Fruit fly (Drosophila melanogaster): ENCODE measurements around the gene CG16985.

Gene CG16985

DNA sequence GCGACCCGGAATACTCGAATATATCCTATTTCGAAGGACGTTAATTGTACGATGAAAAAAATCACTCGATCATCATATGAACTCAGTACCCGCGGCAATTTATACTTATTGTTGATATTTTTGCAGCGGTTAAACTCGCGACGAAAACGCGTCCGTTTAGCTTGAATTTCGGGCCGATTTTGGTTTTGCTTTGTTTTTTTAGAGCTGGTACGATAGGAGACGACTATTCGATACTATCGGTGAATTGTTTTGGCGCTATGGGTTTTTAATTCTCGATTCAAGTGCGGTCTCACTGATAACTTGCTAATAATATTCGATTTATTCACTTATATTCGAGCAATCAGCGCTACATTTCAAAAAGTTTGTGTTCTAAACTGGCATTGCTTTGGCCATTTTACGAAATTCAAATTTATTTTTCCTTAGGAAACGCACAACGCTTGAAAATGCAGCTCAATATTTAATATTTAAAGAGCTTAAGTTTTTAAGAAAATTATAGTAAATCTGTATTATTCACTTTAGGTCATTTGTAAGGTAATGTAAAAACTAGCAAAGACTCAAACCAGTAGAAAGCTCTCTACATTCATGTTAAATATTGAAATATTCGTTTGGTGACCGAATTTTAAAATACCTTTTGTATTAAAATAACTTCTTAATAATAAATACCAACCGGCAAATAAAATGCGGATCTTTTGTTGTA, 44.8 kb upstream of the CG16985 start, which contains the start of gene Spn:
TSS of gene Spn (minus strand) at position 175 of the 697 bp plus-strand sequence.
- no peak for TF ChIP-seq CG13204 (GFP tag; optimal IDR thresholded peaks at IDR 0.05)
- TF ChIP-seq Pif1B (GFP tag; optimal IDR thresholded peaks at IDR 0.05): peak; percentile 55
- TF ChIP-seq CG32121 (GFP tag; IDR thresholded peaks at IDR 0.05): peak; percentile 57
- no peak for TF ChIP-seq CG12605 (GFP tag; IDR thresholded peaks at IDR 0.05)
- peak; percentile 35 for TF ChIP-seq Snoo (tag; optimal IDR thresholded peaks at IDR 0.05)
- TF ChIP-seq CG14655 (GFP tag; optimal IDR thresholded peaks at IDR 0.05): no peak
- peak; percentile 17 for TF ChIP-seq EcR (GFP tag; optimal IDR thresholded peaks at IDR 0.05)
- peak; percentile 47; the same call in 1 of the 2 replicates for TF ChIP-seq rn (GFP tag; IDR thresholded peaks at IDR 0.05)
- TF ChIP-seq CG17806 (tag; optimal IDR thresholded peaks at IDR 0.05): peak; percentile 16
- peak; percentile 72; the same call in 2 of the 3 replicates for TF ChIP-seq CG4496 (GFP tag; IDR thresholded peaks at IDR 0.05)
- peak; percentile 15 for TF ChIP-seq CG15710 (tag; optimal IDR thresholded peaks at IDR 0.05)
- peak; percentile 21 for TF ChIP-seq gl (tag; optimal IDR thresholded peaks at IDR 0.05)

DNA sequence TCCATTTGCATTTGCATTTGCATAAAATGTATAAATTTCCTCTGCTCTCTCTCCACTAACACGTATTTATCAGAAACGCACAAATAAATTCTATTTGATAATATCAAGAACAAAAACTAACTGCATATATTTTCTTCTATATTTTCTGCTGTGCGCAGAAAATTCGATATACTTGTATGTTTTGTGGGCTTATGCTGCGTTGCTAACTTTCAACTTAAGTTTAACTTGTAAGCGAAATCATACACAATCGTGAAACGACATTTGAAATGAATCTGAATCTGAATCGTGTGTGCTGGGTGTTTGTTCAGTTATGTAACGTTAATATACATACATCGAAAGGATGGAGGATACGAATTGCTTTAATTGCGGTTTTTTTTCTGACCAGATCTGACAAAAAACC, 43.4 kb upstream of the CG16985 start:
- TF ChIP-seq CG8159 (tag; optimal IDR thresholded peaks at IDR 0.05) (no peak), D1 (tag; optimal IDR thresholded peaks at IDR 0.05) (no peak), CG10348 (GFP tag; IDR thresholded peaks at IDR 0.05) (no peak), CG9948 (tag; optimal IDR thresholded peaks at IDR 0.05) (no peak), EcR (GFP tag; optimal IDR thresholded peaks at IDR 0.05) (no peak), CG12605 (GFP tag; IDR thresholded peaks at IDR 0.05) (no peak), Pif1A (GFP tag; optimal IDR thresholded peaks at IDR 0.05) (no peak), Ets98B (GFP tag; IDR thresholded peaks at IDR 0.05) (no peak), CG4496 (GFP tag; IDR thresholded peaks at IDR 0.05) (no peak), CG32121 (GFP tag; IDR thresholded peaks at IDR 0.05) (no peak), gl (tag; optimal IDR thresholded peaks at IDR 0.05) (no peak), Pif1B (GFP tag; optimal IDR thresholded peaks at IDR 0.05) (no peak), rn (GFP tag; IDR thresholded peaks at IDR 0.05) (no peak), CG15710 (tag; optimal IDR thresholded peaks at IDR 0.05) (no peak), fd96Ca (GFP tag; IDR thresholded peaks at IDR 0.05) (no peak), Snoo (tag; optimal IDR thresholded peaks at IDR 0.05) (no peak)

DNA sequence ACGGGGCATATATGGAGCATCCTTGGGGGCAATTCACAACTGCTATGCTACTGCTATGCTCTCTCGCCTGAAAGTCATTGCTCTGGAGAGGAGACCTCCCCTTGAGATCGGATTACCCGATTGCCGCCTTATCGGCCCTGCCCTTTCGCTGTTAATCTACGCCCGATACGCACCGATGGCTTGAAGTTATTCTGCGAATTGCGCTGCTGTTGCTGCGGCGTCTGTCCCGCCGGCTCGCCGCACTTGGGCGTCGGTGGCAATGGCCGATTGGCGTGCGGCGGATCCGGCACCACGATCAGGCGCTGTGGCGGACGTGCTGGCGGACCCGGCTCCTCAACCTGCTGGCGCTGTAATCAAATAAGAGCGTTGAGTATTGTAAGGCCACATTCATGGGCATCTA, 33.1 kb upstream of the CG16985 start:
- TF ChIP-seq CG13204 (GFP tag; optimal IDR thresholded peaks at IDR 0.05) (peak; percentile 77), CG4496 (GFP tag; IDR thresholded peaks at IDR 0.05) (no peak), CG8301 (tag; optimal IDR thresholded peaks at IDR 0.05) (no peak), D1 (tag; optimal IDR thresholded peaks at IDR 0.05) (no peak), CG14655 (GFP tag; optimal IDR thresholded peaks at IDR 0.05) (no peak), EcR (GFP tag; optimal IDR thresholded peaks at IDR 0.05) (peak; percentile 95), CG15710 (tag; optimal IDR thresholded peaks at IDR 0.05) (no peak), gl (tag; optimal IDR thresholded peaks at IDR 0.05) (no peak), Snoo (tag; optimal IDR thresholded peaks at IDR 0.05) (no peak), Pif1A (GFP tag; optimal IDR thresholded peaks at IDR 0.05) (no peak), CG17806 (tag; optimal IDR thresholded peaks at IDR 0.05) (no peak), CG34367 (tag; optimal IDR thresholded peaks at IDR 0.05) (no peak), CG9948 (tag; optimal IDR thresholded peaks at IDR 0.05) (no peak), CG12605 (GFP tag; IDR thresholded peaks at IDR 0.05) (no peak)

DNA sequence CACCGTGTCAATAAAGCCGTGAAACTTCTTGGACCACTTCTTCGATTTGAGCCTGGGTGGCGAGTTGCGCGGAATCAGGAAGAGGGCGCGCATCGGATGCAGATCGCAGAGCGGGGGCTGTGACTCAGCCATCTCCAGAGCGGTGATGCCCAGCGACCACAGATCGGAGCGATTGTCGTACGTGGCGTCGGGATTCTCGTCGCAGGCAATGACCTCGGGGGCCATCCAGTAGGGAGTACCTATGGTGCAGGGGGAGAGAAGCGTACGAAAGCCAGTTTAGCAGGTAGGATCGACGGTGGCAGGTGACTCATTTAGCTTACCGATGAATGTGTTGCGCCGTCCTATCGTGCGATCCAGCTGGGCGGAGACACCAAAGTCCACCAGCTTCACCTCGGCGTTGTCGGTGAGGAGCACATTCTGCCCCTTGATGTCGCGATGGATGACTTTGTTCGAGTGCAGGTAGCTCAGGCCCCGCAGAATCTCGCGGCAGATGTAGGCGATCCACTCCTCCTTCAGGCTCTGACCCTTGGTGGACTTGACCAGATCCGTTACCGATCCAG, 32.0 kb upstream of the CG16985 start:
- peak; percentile 1 for TF ChIP-seq gl (tag; optimal IDR thresholded peaks at IDR 0.05)
- no peak for TF ChIP-seq Ets98B (GFP tag; IDR thresholded peaks at IDR 0.05)
- TF ChIP-seq CG8301 (tag; optimal IDR thresholded peaks at IDR 0.05): no peak
- no peak for TF ChIP-seq Snoo (tag; optimal IDR thresholded peaks at IDR 0.05)
- no peak for TF ChIP-seq D1 (tag; optimal IDR thresholded peaks at IDR 0.05)
- peak; percentile 97 for TF ChIP-seq EcR (GFP tag; optimal IDR thresholded peaks at IDR 0.05)
- no peak for TF ChIP-seq CG14655 (GFP tag; optimal IDR thresholded peaks at IDR 0.05)
- no peak for TF ChIP-seq fd96Ca (GFP tag; IDR thresholded peaks at IDR 0.05)
- no peak for TF ChIP-seq Pif1B (GFP tag; optimal IDR thresholded peaks at IDR 0.05)
- peak; percentile 44 for TF ChIP-seq CG13204 (GFP tag; optimal IDR thresholded peaks at IDR 0.05)
- no peak for TF ChIP-seq CG4496 (GFP tag; IDR thresholded peaks at IDR 0.05)
- TF ChIP-seq CG17806 (tag; optimal IDR thresholded peaks at IDR 0.05): no peak
- TF ChIP-seq CG32121 (GFP tag; IDR thresholded peaks at IDR 0.05): no peak
- no peak for TF ChIP-seq CG34367 (tag; optimal IDR thresholded peaks at IDR 0.05)
- no peak for TF ChIP-seq Pif1A (GFP tag; optimal IDR thresholded peaks at IDR 0.05)
- TF ChIP-seq CG9948 (tag; optimal IDR thresholded peaks at IDR 0.05): no peak

DNA sequence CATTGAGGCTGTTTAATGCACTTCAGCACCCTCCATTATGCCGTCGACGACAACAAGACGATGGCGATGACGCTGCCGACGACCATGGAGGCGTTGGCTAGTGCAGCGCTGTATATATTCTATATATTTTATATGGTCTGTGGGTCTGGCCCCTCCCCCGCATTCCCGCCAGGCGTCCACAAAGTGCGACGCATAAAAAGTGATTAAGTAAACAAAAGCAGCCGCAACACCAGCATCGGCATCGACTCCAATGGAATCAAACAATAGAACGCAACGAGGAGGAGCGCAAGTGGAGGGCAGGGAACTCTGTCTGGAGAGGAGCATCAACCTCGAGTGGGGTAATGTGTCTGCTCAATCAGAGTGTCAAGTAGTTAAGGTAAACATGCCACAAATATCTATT, 30.8 kb upstream of the CG16985 start:
- TF ChIP-seq CG10348 (GFP tag; IDR thresholded peaks at IDR 0.05) (no peak), CG8159 (tag; optimal IDR thresholded peaks at IDR 0.05) (peak; percentile 20), Pif1B (GFP tag; optimal IDR thresholded peaks at IDR 0.05) (peak; percentile 7), fd96Ca (GFP tag; IDR thresholded peaks at IDR 0.05) (peak; percentile 42; the same call in 1 of the 3 replicates), CG13204 (GFP tag; optimal IDR thresholded peaks at IDR 0.05) (peak; percentile 75), CG34367 (tag; optimal IDR thresholded peaks at IDR 0.05) (no peak), CG12605 (GFP tag; IDR thresholded peaks at IDR 0.05) (no peak), gl (tag; optimal IDR thresholded peaks at IDR 0.05) (peak; percentile 20), EcR (GFP tag; optimal IDR thresholded peaks at IDR 0.05) (peak; percentile 98)

DNA sequence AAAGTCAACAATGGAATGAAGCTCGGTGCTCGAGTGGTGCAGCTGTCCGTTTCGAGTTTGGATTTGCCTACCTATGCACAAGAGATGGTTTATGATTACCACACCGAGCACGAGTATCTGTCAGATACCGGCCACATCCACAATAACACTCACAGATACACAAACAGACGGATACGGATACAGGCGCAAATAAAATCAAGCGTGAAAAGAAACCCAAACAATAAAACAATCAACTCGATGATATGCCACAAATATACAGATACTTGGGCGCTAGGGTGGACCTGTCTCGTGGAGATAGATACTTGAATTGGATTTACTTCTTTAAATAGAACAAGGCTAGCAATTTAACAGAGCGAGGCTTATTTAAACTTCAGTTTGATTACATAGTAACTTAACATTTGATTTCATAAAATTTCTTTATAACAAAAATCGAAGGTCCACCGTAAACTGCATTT, 28.8 kb upstream of the CG16985 start:
- peak; percentile 55 for TF ChIP-seq EcR (GFP tag; optimal IDR thresholded peaks at IDR 0.05)
- TF ChIP-seq fd96Ca (GFP tag; IDR thresholded peaks at IDR 0.05): peak; percentile 71; the same call in 2 of the 3 replicates
- no peak for TF ChIP-seq rn (GFP tag; IDR thresholded peaks at IDR 0.05)
- peak; percentile 81 for TF ChIP-seq Ets98B (GFP tag; IDR thresholded peaks at IDR 0.05)
- TF ChIP-seq gl (tag; optimal IDR thresholded peaks at IDR 0.05): peak; percentile 22
- peak; percentile 72 for TF ChIP-seq CG15710 (tag; optimal IDR thresholded peaks at IDR 0.05)
- peak; percentile 71 for TF ChIP-seq CG14655 (GFP tag; optimal IDR thresholded peaks at IDR 0.05)
- peak; percentile 90 for TF ChIP-seq CG4496 (GFP tag; IDR thresholded peaks at IDR 0.05)
- peak; percentile 62 for TF ChIP-seq CG34367 (tag; optimal IDR thresholded peaks at IDR 0.05)
- TF ChIP-seq CG13204 (GFP tag; optimal IDR thresholded peaks at IDR 0.05): no peak
- peak; percentile 98 for TF ChIP-seq CG8159 (tag; optimal IDR thresholded peaks at IDR 0.05)
- TF ChIP-seq Pif1B (GFP tag; optimal IDR thresholded peaks at IDR 0.05): peak; percentile 93
- peak; percentile 80 for TF ChIP-seq CG12605 (GFP tag; IDR thresholded peaks at IDR 0.05)
- peak; percentile 89 for TF ChIP-seq Pif1A (GFP tag; optimal IDR thresholded peaks at IDR 0.05)
- peak; percentile 63 for TF ChIP-seq CG9948 (tag; optimal IDR thresholded peaks at IDR 0.05)
- TF ChIP-seq CG8301 (tag; optimal IDR thresholded peaks at IDR 0.05): peak; percentile 67
- peak; percentile 68 for TF ChIP-seq CG17806 (tag; optimal IDR thresholded peaks at IDR 0.05)
- peak; percentile 74; the same call in 1 of the 2 replicates for TF ChIP-seq CG32121 (GFP tag; IDR thresholded peaks at IDR 0.05)
- TF ChIP-seq Snoo (tag; optimal IDR thresholded peaks at IDR 0.05): peak; percentile 75
- TF ChIP-seq CG10348 (GFP tag; IDR thresholded peaks at IDR 0.05): no peak
- no peak for TF ChIP-seq D1 (tag; optimal IDR thresholded peaks at IDR 0.05)

Measured in whole organism, pupa.